Worm (Caenorhabditis elegans) whole organism, L4 larva: ENCODE measurements around the gene tmd-2.

Experiments
- D1046.2 ChIP-seq: fragments of 200-800 bp; sonication (Bioruptor generic); IDR thresholded peaks from 2 replicates; pipeline ENCODE4 v1.3.6; 2022; ENCODE audit warnings: missing genetic modification characterization, missing compliant biosample characterization
- F10B5.3 ChIP-seq: sonication (generic microtip); optimal IDR thresholded peaks from 2 replicates; lab custom pipeline; 2016; ENCODE audit warnings: mild to moderate bottlenecking, missing genetic modification characterization, missing compliant biosample characterization
- F26F4.8 ChIP-seq: fragments of 200-800 bp; sonication (Bioruptor generic); conservative IDR thresholded peaks from 2 replicates; pipeline ENCODE4 v1.3.6; 2022; ENCODE audit warnings: missing genetic modification characterization, missing compliant biosample characterization
- R02D3.7 ChIP-seq: fragments of 150-350 bp; sonication (generic microtip); optimal IDR thresholded peaks from 3 replicates; lab custom pipeline; 2014; ENCODE audit warnings: missing biosample characterization, missing genetic modification characterization
- T20F7.1 ChIP-seq: fragments of 200-800 bp; sonication (Bioruptor generic); optimal IDR thresholded peaks from 2 replicates; lab custom pipeline; 2018; ENCODE audit warnings: mild to moderate bottlenecking, missing genetic modification characterization, missing compliant biosample characterization
- Y105C5A.15 ChIP-seq: fragments of 200-800 bp; sonication (Bioruptor generic); IDR thresholded peaks from 2 replicates; pipeline ENCODE4 v1.3.6; 2022; ENCODE audit warnings: missing genetic modification characterization, missing compliant biosample characterization
- ZK546.5 ChIP-seq, 2 experiments: sonication (generic microtip); optimal IDR thresholded peaks; 2 replicates each; lab custom pipeline; 2017; ENCODE audit warnings: missing biosample characterization in 2 of 2, missing genetic modification characterization in 2 of 2
- ama-1 ChIP-seq: fragments of 150-350 bp; optimal IDR thresholded peaks from 2 replicates; lab custom pipeline; 2014; ENCODE audit warnings: inconsistent platforms, mixed read lengths
- arid-1 ChIP-seq: fragments of 200-800 bp; sonication (Bioruptor generic); conservative IDR thresholded peaks from 2 replicates; pipeline ENCODE4 v1.3.6; 2022; ENCODE audit warnings: missing genetic modification reagents, missing genetic modification characterization, missing compliant biosample characterization
- ceh-28 ChIP-seq: fragments of 150-350 bp; optimal IDR thresholded peaks from 2 replicates; lab custom pipeline; 2014; ENCODE audit warnings: missing biosample characterization, missing genetic modification reagents, missing genetic modification characterization
- ceh-32 ChIP-seq: sonication (generic microtip); optimal IDR thresholded peaks from 2 replicates; lab custom pipeline; 2016; ENCODE audit warnings: mild to moderate bottlenecking, missing genetic modification characterization, missing compliant biosample characterization; ENCODE audit not compliant: poor library complexity
- ceh-62 ChIP-seq: sonication (generic microtip); optimal IDR thresholded peaks from 2 replicates; lab custom pipeline; 2017; ENCODE audit warnings: missing biosample characterization, missing genetic modification characterization
- ceh-82 ChIP-seq: sonication (generic microtip); optimal IDR thresholded peaks from 2 replicates; lab custom pipeline; 2017; ENCODE audit warnings: missing biosample characterization, missing genetic modification characterization
- ctbp-1 ChIP-seq: fragments of 200-800 bp; sonication (Bioruptor generic); IDR thresholded peaks from 2 replicates; pipeline ENCODE4 v1.3.6; 2022; ENCODE audit warnings: missing genetic modification reagents, missing genetic modification characterization, missing compliant biosample characterization
- dmd-6 ChIP-seq: fragments of 200-800 bp; sonication (Bioruptor generic); IDR thresholded peaks from 2 replicates; pipeline ENCODE4 v1.3.6; 2022; ENCODE audit warnings: missing genetic modification reagents, missing genetic modification characterization, missing compliant biosample characterization
- dmd-8 ChIP-seq: fragments of 200-800 bp; sonication (Bioruptor generic); IDR thresholded peaks from 2 replicates; pipeline ENCODE4 v1.3.6; 2022; ENCODE audit warnings: missing genetic modification characterization, missing compliant biosample characterization
- egl-27 ChIP-seq: sonication (generic microtip); optimal IDR thresholded peaks from 3 replicates; lab custom pipeline; 2017; ENCODE audit warnings: missing biosample characterization, missing genetic modification reagents, missing genetic modification characterization
- egl-43 ChIP-seq: fragments of 200-800 bp; sonication (Bioruptor generic); IDR thresholded peaks from 2 replicates; pipeline ENCODE4 v1.3.6; 2022; ENCODE audit warnings: missing genetic modification reagents, missing genetic modification characterization, missing compliant biosample characterization
- fkh-10 ChIP-seq: fragments of 150-350 bp; optimal IDR thresholded peaks from 2 replicates; lab custom pipeline; 2014; ENCODE audit warnings: missing biosample characterization, missing genetic modification reagents, missing genetic modification characterization
- gei-8 ChIP-seq: fragments of 200-800 bp; sonication (Bioruptor generic); optimal IDR thresholded peaks from 2 replicates; lab custom pipeline; 2018; ENCODE audit warnings: mild to moderate bottlenecking, missing genetic modification characterization, missing compliant biosample characterization
- hif-1 ChIP-seq, 2 experiments: sonication (generic microtip); optimal IDR thresholded peaks; 2 replicates each; lab custom pipeline; 2016 to 2017; ENCODE audit warnings: missing compliant biosample characterization in 2 of 2, missing genetic modification characterization in 2 of 2, missing genetic modification reagents in 2 of 2, missing genotype in 2 of 2, mild to moderate bottlenecking in 1 of 2
- hmg-1.1 ChIP-seq: fragments of 200-800 bp; sonication (Bioruptor generic); IDR thresholded peaks from 2 replicates; pipeline ENCODE4 v1.3.6; 2022; ENCODE audit warnings: missing genetic modification reagents, missing genetic modification characterization, missing compliant biosample characterization
- jun-1 ChIP-seq: fragments of 150-350 bp; optimal IDR thresholded peaks from 2 replicates; lab custom pipeline; 2014; ENCODE audit warnings: missing biosample characterization, missing genetic modification reagents, missing genetic modification characterization
- lin-1 ChIP-seq: fragments of 200-800 bp; sonication (Bioruptor generic); IDR thresholded peaks from 2 replicates; pipeline ENCODE4 v1.3.6; 2022; ENCODE audit warnings: missing genetic modification reagents, missing genetic modification characterization, missing compliant biosample characterization
- lin-15B ChIP-seq: fragments of 150-350 bp; sonication (generic microtip); optimal IDR thresholded peaks from 3 replicates; lab custom pipeline; 2014; ENCODE audit warnings: missing biosample characterization, missing genetic modification characterization
- lin-29 ChIP-seq: fragments of 200-800 bp; sonication (Bioruptor generic); IDR thresholded peaks from 2 replicates; pipeline ENCODE4 v1.3.6; 2022; ENCODE audit warnings: missing genetic modification reagents, missing genetic modification characterization, missing compliant biosample characterization
- lin-39 ChIP-seq: fragments of 150-350 bp; optimal IDR thresholded peaks from 2 replicates; lab custom pipeline; 2014; ENCODE audit warnings: missing biosample characterization, missing genetic modification reagents, missing genetic modification characterization
- madf-5 ChIP-seq, 2 experiments: fragments of 200-800 bp; sonication (Bioruptor generic); IDR thresholded peaks; 2 replicates each; pipeline ENCODE4 v1.3.6; 2022; ENCODE audit warnings: missing compliant biosample characterization in 2 of 2, missing genetic modification characterization in 2 of 2
- madf-9 ChIP-seq: fragments of 200-800 bp; sonication (Bioruptor generic); conservative IDR thresholded peaks from 2 replicates; pipeline ENCODE4 v1.3.6; 2022; ENCODE audit warnings: missing genetic modification reagents, missing genetic modification characterization, missing compliant biosample characterization
- mdl-1 ChIP-seq, 2 experiments: fragments of 150-350 bp in 1 of 2; sonication (generic microtip) in 1 of 2; optimal IDR thresholded peaks; 2 replicates each; lab custom pipeline; 2014 to 2017; ENCODE audit warnings: missing biosample characterization in 2 of 2, missing genetic modification characterization in 2 of 2
- mep-1 ChIP-seq: fragments of 150-350 bp; sonication (generic microtip); optimal IDR thresholded peaks from 3 replicates; lab custom pipeline; 2014; ENCODE audit warnings: missing biosample characterization, missing genetic modification characterization
- mes-2 ChIP-seq: sonication (generic microtip); optimal IDR thresholded peaks from 2 replicates; lab custom pipeline; 2016; ENCODE audit warnings: missing genotype, mild to moderate bottlenecking, missing genetic modification characterization, missing compliant biosample characterization; ENCODE audit not compliant: poor library complexity, severe bottlenecking
- mxl-2 ChIP-seq: fragments of 200-800 bp; sonication (Bioruptor generic); conservative IDR thresholded peaks from 2 replicates; pipeline ENCODE4 v1.3.6; 2022; ENCODE audit warnings: missing genetic modification reagents, missing genetic modification characterization, missing compliant biosample characterization
- nhr-102 ChIP-seq: sonication (generic microtip); optimal IDR thresholded peaks from 2 replicates; lab custom pipeline; 2016; ENCODE audit warnings: mild to moderate bottlenecking, missing genetic modification characterization, moderate library complexity, missing compliant biosample characterization
- nhr-11 ChIP-seq: fragments of 150-350 bp; optimal IDR thresholded peaks from 2 replicates; lab custom pipeline; 2014; ENCODE audit warnings: missing biosample characterization, missing genetic modification characterization
- nhr-111 ChIP-seq: fragments of 200-800 bp; sonication (Bioruptor generic); optimal IDR thresholded peaks from 2 replicates; lab custom pipeline; 2018; ENCODE audit warnings: mild to moderate bottlenecking, missing genetic modification characterization, missing compliant biosample characterization
- nhr-28 ChIP-seq: fragments of 150-350 bp; optimal IDR thresholded peaks from 2 replicates; lab custom pipeline; 2014; ENCODE audit warnings: missing biosample characterization, missing genetic modification characterization
- nhr-41 ChIP-seq: fragments of 200-800 bp; sonication (Bioruptor generic); IDR thresholded peaks from 2 replicates; pipeline ENCODE4 v1.3.6; 2022; ENCODE audit warnings: missing genetic modification reagents, missing genetic modification characterization, missing compliant biosample characterization
- nhr-6 ChIP-seq: fragments of 150-350 bp; optimal IDR thresholded peaks from 2 replicates; lab custom pipeline; 2014; ENCODE audit warnings: missing biosample characterization, missing genetic modification characterization
- nhr-76 ChIP-seq: fragments of 150-350 bp; optimal IDR thresholded peaks from 2 replicates; lab custom pipeline; 2014; ENCODE audit warnings: missing biosample characterization, missing genetic modification characterization
- pha-4 ChIP-seq, 2 experiments: fragments of 150-350 bp in 1 of 2; fragments of 200-800 bp in 1 of 2; sonication (Bioruptor generic) in 1 of 2; IDR thresholded peaks in 1 of 2; optimal IDR thresholded peaks in 1 of 2; 2 replicates each; pipeline versions ENCODE4 v1.3.6 to Lab custom; 2014 to 2022; ENCODE audit warnings: missing genetic modification characterization in 2 of 2, missing genetic modification reagents in 2 of 2, missing biosample characterization in 1 of 2, missing compliant biosample characterization in 1 of 2
- php-3 ChIP-seq: fragments of 200-800 bp; sonication (Bioruptor generic); IDR thresholded peaks from 2 replicates; pipeline ENCODE4 v1.3.6; 2022; ENCODE audit warnings: missing genetic modification reagents, missing genetic modification characterization, missing compliant biosample characterization
- pqm-1 ChIP-seq: sonication (generic microtip); optimal IDR thresholded peaks from 2 replicates; lab custom pipeline; 2017; ENCODE audit warnings: missing biosample characterization, missing genetic modification characterization
- rbr-2 ChIP-seq: sonication (generic microtip); optimal IDR thresholded peaks from 2 replicates; lab custom pipeline; 2016; ENCODE audit warnings: missing genotype, missing genetic modification characterization, missing compliant biosample characterization
- saeg-2 ChIP-seq: fragments of 200-800 bp; sonication (Bioruptor generic); IDR thresholded peaks from 2 replicates; pipeline ENCODE4 v1.3.6; 2022; ENCODE audit warnings: missing genetic modification reagents, missing genetic modification characterization, missing compliant biosample characterization
- snpc-1.2 ChIP-seq: fragments of 200-800 bp; sonication (Bioruptor generic); IDR thresholded peaks from 2 replicates; pipeline ENCODE4 v1.3.6; 2022; ENCODE audit warnings: missing genetic modification reagents, missing genetic modification characterization, missing compliant biosample characterization
- snpc-4 ChIP-seq: fragments of 150-350 bp; optimal IDR thresholded peaks from 2 replicates; lab custom pipeline; 2014; ENCODE audit warnings: missing biosample characterization, missing genetic modification characterization
- unc-130 ChIP-seq: sonication (generic microtip); optimal IDR thresholded peaks from 2 replicates; lab custom pipeline; 2016; ENCODE audit warnings: missing genetic modification reagents, missing genetic modification characterization, missing compliant biosample characterization
- vab-7 ChIP-seq: fragments of 200-800 bp; sonication (Bioruptor generic); IDR thresholded peaks from 2 replicates; pipeline ENCODE4 v1.3.6; 2022; ENCODE audit warnings: missing genetic modification reagents, missing genetic modification characterization, missing compliant biosample characterization
- zfp-2 ChIP-seq: sonication (generic microtip); optimal IDR thresholded peaks from 2 replicates; lab custom pipeline; 2016; ENCODE audit warnings: mild to moderate bottlenecking, missing genetic modification characterization, missing compliant biosample characterization
- zip-11 ChIP-seq: fragments of 200-800 bp; sonication (Bioruptor generic); IDR thresholded peaks from 2 replicates; pipeline ENCODE4 v1.3.6; 2022; ENCODE audit warnings: missing genetic modification characterization, missing compliant biosample characterization

The tmd-2 gene

DNA sequence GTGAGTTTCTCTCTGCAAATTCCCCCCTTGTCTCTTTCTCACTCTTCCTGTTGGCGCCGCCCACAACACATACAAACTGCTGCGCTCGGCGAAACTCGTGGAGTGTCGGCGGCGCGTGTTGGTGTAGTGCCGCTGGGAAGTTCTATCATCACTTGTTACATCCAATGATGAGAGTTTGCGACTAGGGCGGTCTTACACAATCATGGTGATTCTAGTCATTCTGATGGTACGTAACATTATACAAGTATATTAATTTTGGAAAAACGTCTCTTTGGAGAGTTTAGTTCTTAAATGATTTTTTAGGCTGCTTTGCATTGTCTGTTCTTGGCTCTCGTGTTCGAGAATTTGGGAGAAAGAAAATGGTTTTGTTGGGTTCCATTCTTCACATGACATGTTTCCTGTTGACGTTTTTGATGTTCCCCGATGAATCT is 14.5 kb downstream of the tmd-2 start (continued):
- TF ChIP-seq saeg-2 (GFP tag; lab: Robert Waterston, UW) (no peak), nhr-76 (tag; lab: Kevin White, UChicago) (no peak), ceh-82 (tag; lab: Kevin White, UChicago) (no peak), F10B5.3 (tag; lab: Kevin White, UChicago) (peak; percentile 89), madf-5 (GFP tag; IDR thresholded peaks at IDR 0.05; lab: Robert Waterston, UW) (no peak), T20F7.1 (GFP tag; lab: Kevin White, UChicago) (peak; percentile 76), nhr-11 (peak; percentile 32), ceh-28 (tag; lab: Kevin White, UChicago) (no peak), egl-43 (GFP tag; lab: Robert Waterston, UW) (no peak; the same call in 1 of the 2 replicates), nhr-6 (tag; lab: Kevin White, UChicago) (peak; percentile 21), snpc-1.2 (GFP tag; lab: Robert Waterston, UW) (peak; percentile 94), ctbp-1 (GFP tag; lab: Robert Waterston, UW) (no peak), vab-7 (GFP tag; lab: Robert Waterston, UW) (no peak; the same call in 1 of the 2 replicates), arid-1 (peak; percentile 70), ZK546.5 (tag; optimal IDR thresholded peaks at IDR 0.05; lab: Kevin White, UChicago) (no peak), zip-11 (GFP tag; lab: Robert Waterston, UW) (no peak), pha-4 (GFP tag; IDR thresholded peaks at IDR 0.05; lab: Robert Waterston, UW) (peak; percentile 76; the same call in 1 of the 2 replicates), pha-4 (tag; optimal IDR thresholded peaks at IDR 0.05; lab: Kevin White, UChicago) (no peak), ama-1 (lab: Kevin White, UChicago) (peak; percentile 98), hif-1 (tag; optimal IDR thresholded peaks at IDR 0.05; lab: Kevin White, UChicago) (peak; percentile 21 to 25), pqm-1 (peak; percentile 66), D1046.2 (GFP tag; lab: Robert Waterston, UW) (no peak), mdl-1 (tag; optimal IDR thresholded peaks at IDR 0.05; lab: Kevin White, UChicago) (peak in 1 of 2 experiments; percentile 2), fkh-10 (no peak), php-3 (no peak), F26F4.8 (GFP tag; lab: Robert Waterston, UW) (no peak), nhr-102 (tag; lab: Kevin White, UChicago) (peak; percentile 91), gei-8 (GFP tag; lab: Kevin White, UChicago) (peak; percentile 54), Y105C5A.15 (GFP tag; lab: Robert Waterston, UW) (no peak), nhr-41 (0 out of 2 replicates have a peak, but pooled peaks have one; percentile 47), unc-130 (GFP tag; lab: Kevin White, UChicago) (peak; percentile 80), lin-1 (GFP tag; lab: Robert Waterston, UW) (peak; percentile 88; the same call in 1 of the 2 replicates), nhr-28 (tag; lab: Kevin White, UChicago) (peak; percentile 74), mep-1 (tag; lab: Kevin White, UChicago) (peak; percentile 91), ceh-32 (tag; lab: Kevin White, UChicago) (peak; percentile 12), zfp-2 (no peak), rbr-2 (peak; percentile 80), nhr-111 (GFP tag; lab: Kevin White, UChicago) (peak; percentile 74), lin-39 (tag; lab: Kevin White, UChicago) (no peak), mes-2 (tag; lab: Kevin White, UChicago) (peak; percentile 90), hmg-1.1 (GFP tag; lab: Robert Waterston, UW) (peak; percentile 87), dmd-8 (GFP tag; lab: Robert Waterston, UW) (peak; percentile 62), snpc-4 (tag; lab: Kevin White, UChicago) (peak; percentile 95), jun-1 (peak; percentile 50), R02D3.7 (no peak), lin-29 (GFP tag; lab: Robert Waterston, UW) (no peak), madf-9 (GFP tag; lab: Robert Waterston, UW) (no peak), ceh-62 (tag; lab: Kevin White, UChicago) (no peak), mxl-2 (GFP tag; lab: Robert Waterston, UW) (no peak), egl-27 (tag; lab: Kevin White, UChicago) (no peak), lin-15B (tag; lab: Kevin White, UChicago) (no peak), dmd-6 (GFP tag; lab: Robert Waterston, UW) (peak; percentile 69; the same call in 1 of the 2 replicates)
